Worm (Caenorhabditis elegans) whole organism, midembryonic: Measurements from ENCODE around the gene sars-1.

Experiments used
- T22C8.4 ChIP-seq: fragments of 200-800 bp; sonication (Bioruptor generic); IDR thresholded peaks from 2 replicates; pipeline ENCODE4 v1.3.6; 2022; ENCODE audit warnings: missing genetic modification characterization, missing compliant biosample characterization
- cog-1 ChIP-seq: sonication (generic microtip); optimal IDR thresholded peaks from 2 replicates; lab custom pipeline; 2016; ENCODE audit warnings: missing genetic modification characterization, missing compliant biosample characterization
- flt-1 ChIP-seq: fragments of 200-800 bp; sonication (Bioruptor generic); IDR thresholded peaks from 2 replicates; pipeline ENCODE4 v1.3.6; 2022; ENCODE audit warnings: missing genetic modification characterization, missing compliant biosample characterization
- klf-2 ChIP-seq: fragments of 200-800 bp; sonication (Bioruptor generic); conservative IDR thresholded peaks from 2 replicates; pipeline ENCODE4 v1.3.6; 2022; ENCODE audit warnings: missing genetic modification reagents, missing genetic modification characterization, missing compliant biosample characterization
- med-1 ChIP-seq: sonication (generic microtip); optimal IDR thresholded peaks from 2 replicates; lab custom pipeline; 2017; ENCODE audit warnings: missing genetic modification characterization, mild to moderate bottlenecking, missing compliant biosample characterization, antibody characterized with exemption, missing genetic modification reagents; ENCODE audit not compliant: insufficient read depth
- ref-1 ChIP-seq: fragments of 200-800 bp; sonication (Bioruptor generic); conservative IDR thresholded peaks from 2 replicates; pipeline ENCODE4 v1.3.6; 2022; ENCODE audit warnings: missing genetic modification reagents, missing genetic modification characterization, missing compliant biosample characterization
- tab-1 ChIP-seq: fragments of 200-800 bp; sonication (Bioruptor generic); IDR thresholded peaks from 2 replicates; pipeline ENCODE4 v1.3.6; 2022; ENCODE audit warnings: missing genetic modification characterization, missing compliant biosample characterization
- ztf-23 ChIP-seq: fragments of 200-800 bp; sonication (Bioruptor generic); IDR thresholded peaks from 2 replicates; pipeline ENCODE4 v1.3.6; 2022; ENCODE audit warnings: missing genetic modification reagents, missing genetic modification characterization, missing compliant biosample characterization
- ztf-29 ChIP-seq: fragments of 200-800 bp; sonication (Bioruptor generic); IDR thresholded peaks from 2 replicates; pipeline ENCODE4 v1.3.6; 2022; ENCODE audit warnings: missing genetic modification reagents, missing genetic modification characterization, missing compliant biosample characterization

Gene sars-1

ce11 chrIV:10042881-10043280 is 39.4 kb downstream of the sars-1 start, which contains the start of gene frk-1:
Gene frk-1 (plus strand): TSS chrIV:10043181.
- TF ChIP-seq ztf-29 (GFP tag; lab: Robert Waterston, UW) (no peak), ref-1 (GFP tag; lab: Robert Waterston, UW) (no peak), klf-2 (GFP tag; lab: Robert Waterston, UW) (no peak), flt-1 (GFP tag; lab: Robert Waterston, UW) (no peak), ztf-23 (no peak), T22C8.4 (GFP tag; lab: Robert Waterston, UW) (no peak), tab-1 (GFP tag; lab: Robert Waterston, UW) (no peak), med-1 (GFP tag; lab: Kevin White, UChicago) (no peak), cog-1 (no peak)

ce11 chrIV:10046005-10046404 is 42.5 kb downstream of the sars-1 start:
- TF ChIP-seq T22C8.4 (GFP tag; lab: Robert Waterston, UW), result no peak
- TF ChIP-seq ztf-23, result no peak
- TF ChIP-seq med-1 (GFP tag; lab: Kevin White, UChicago), result no peak
- no peak for TF ChIP-seq ztf-29 (GFP tag; lab: Robert Waterston, UW)
- no peak for TF ChIP-seq klf-2 (GFP tag; lab: Robert Waterston, UW)
- no peak for TF ChIP-seq ref-1 (GFP tag; lab: Robert Waterston, UW)
- TF ChIP-seq cog-1, result no peak
- TF ChIP-seq flt-1 (GFP tag; lab: Robert Waterston, UW), result no peak
- TF ChIP-seq tab-1 (GFP tag; lab: Robert Waterston, UW), result no peak

ce11 chrIV:10047108-10047507 is 43.6 kb downstream of the sars-1 start, which contains the start of gene T04B2.3:
Gene T04B2.3 (plus strand): TSS chrIV:10047408.
- TF ChIP-seq T22C8.4 (GFP tag; lab: Robert Waterston, UW), result no peak
- TF ChIP-seq ref-1 (GFP tag; lab: Robert Waterston, UW), result no peak
- no peak for TF ChIP-seq tab-1 (GFP tag; lab: Robert Waterston, UW)
- TF ChIP-seq ztf-23, result no peak
- TF ChIP-seq ztf-29 (GFP tag; lab: Robert Waterston, UW), result no peak
- TF ChIP-seq flt-1 (GFP tag; lab: Robert Waterston, UW), result no peak
- TF ChIP-seq klf-2 (GFP tag; lab: Robert Waterston, UW), result no peak
- TF ChIP-seq med-1 (GFP tag; lab: Kevin White, UChicago), result no peak
- TF ChIP-seq cog-1, result no peak

DNA sequence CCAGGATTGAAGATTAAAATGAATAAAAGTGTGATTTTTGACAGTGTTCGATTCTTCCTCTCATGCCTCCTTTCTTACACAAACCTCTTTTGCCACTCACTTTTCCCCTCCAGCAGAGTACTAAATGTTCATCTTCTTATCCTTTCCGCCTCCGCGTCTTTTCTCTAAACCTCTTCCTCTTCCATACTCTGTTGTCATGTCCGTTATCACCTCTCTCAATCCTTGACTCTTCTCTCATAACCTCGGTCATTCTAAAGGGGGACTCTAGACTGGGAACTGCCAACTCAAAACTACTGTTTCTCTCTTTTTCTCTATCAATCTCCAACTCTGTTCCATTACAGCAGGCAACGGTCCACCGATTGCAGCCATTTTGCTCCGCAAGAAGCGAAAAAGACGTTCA is 44.7 kb downstream of the sars-1 start:
- no peak for TF ChIP-seq cog-1
- TF ChIP-seq ref-1 (GFP tag; lab: Robert Waterston, UW), result no peak
- no peak for TF ChIP-seq ztf-29 (GFP tag; lab: Robert Waterston, UW)
- no peak for TF ChIP-seq ztf-23
- TF ChIP-seq med-1 (GFP tag; lab: Kevin White, UChicago), result no peak
- no peak for TF ChIP-seq klf-2 (GFP tag; lab: Robert Waterston, UW)
- TF ChIP-seq flt-1 (GFP tag; lab: Robert Waterston, UW), result no peak
- no peak for TF ChIP-seq tab-1 (GFP tag; lab: Robert Waterston, UW)

DNA sequence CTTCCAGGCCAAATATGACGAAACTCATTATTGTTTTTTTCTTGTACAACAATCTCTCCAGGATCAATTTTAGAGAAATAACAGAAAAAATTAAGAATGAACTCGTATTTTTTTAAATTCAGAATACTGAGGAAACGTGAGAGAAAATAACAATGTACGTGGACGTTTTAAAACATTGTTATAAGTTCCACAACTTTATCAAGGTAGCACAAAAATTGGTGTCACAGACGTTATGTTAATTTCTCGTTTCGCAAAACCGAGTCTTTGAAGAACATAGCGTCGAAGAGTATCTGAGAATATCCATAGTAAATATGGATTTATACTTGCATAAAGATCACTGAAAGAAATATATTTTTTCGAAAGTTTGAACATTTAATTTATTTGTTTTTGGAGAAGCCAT is 47.6 kb downstream of the sars-1 start, which contains the start of gene T04B2.8:
Gene T04B2.8, minus strand, starts transcription at position 101 of the 400 bp plus-strand sequence.
- TF ChIP-seq flt-1 (GFP tag; lab: Robert Waterston, UW), result no peak
- no peak for TF ChIP-seq ref-1 (GFP tag; lab: Robert Waterston, UW)
- TF ChIP-seq ztf-23, result no peak
- no peak for TF ChIP-seq ztf-29 (GFP tag; lab: Robert Waterston, UW)
- no peak for TF ChIP-seq T22C8.4 (GFP tag; lab: Robert Waterston, UW)
- TF ChIP-seq tab-1 (GFP tag; lab: Robert Waterston, UW), result no peak
- no peak for TF ChIP-seq klf-2 (GFP tag; lab: Robert Waterston, UW)
- TF ChIP-seq med-1 (GFP tag; lab: Kevin White, UChicago), result no peak
- no peak for TF ChIP-seq cog-1

- TF ChIP-seq ztf-29 (GFP tag; lab: Robert Waterston, UW), result no peak
- TF ChIP-seq tab-1 (GFP tag; lab: Robert Waterston, UW), result no peak
- TF ChIP-seq klf-2 (GFP tag; lab: Robert Waterston, UW), result no peak
- no peak for TF ChIP-seq ref-1 (GFP tag; lab: Robert Waterston, UW)
- no peak for TF ChIP-seq flt-1 (GFP tag; lab: Robert Waterston, UW)
- no peak for TF ChIP-seq ztf-23
- TF ChIP-seq med-1 (GFP tag; lab: Kevin White, UChicago), result no peak
- TF ChIP-seq cog-1, result no peak
- no peak for TF ChIP-seq T22C8.4 (GFP tag; lab: Robert Waterston, UW)
Observed at ce11 chrIV:10053550-10053949, 50.0 kb downstream of the sars-1 start, which contains the start of gene srv-12. Gene srv-12 (minus strand): TSS chrIV:10053650.
